Fruit fly (Drosophila melanogaster): Measurements from ENCODE around the gene Or85f.

dm6 chr3R:9388321-9388720 is 9.7 kb upstream of the Or85f start:
- TF ChIP-seq psq (optimal IDR thresholded peaks at IDR 0.05) (no peak), h (optimal IDR thresholded peaks at IDR 0.05) (no peak), Myc (optimal IDR thresholded peaks at IDR 0.05) (no peak), ttk (optimal IDR thresholded peaks at IDR 0.05) (no peak), Sin3A (optimal IDR thresholded peaks at IDR 0.05) (no peak), insv (optimal IDR thresholded peaks at IDR 0.05) (no peak)
